Worm (Caenorhabditis elegans): ENCODE results near the gene clec-80.

Gene clec-80

DNA sequence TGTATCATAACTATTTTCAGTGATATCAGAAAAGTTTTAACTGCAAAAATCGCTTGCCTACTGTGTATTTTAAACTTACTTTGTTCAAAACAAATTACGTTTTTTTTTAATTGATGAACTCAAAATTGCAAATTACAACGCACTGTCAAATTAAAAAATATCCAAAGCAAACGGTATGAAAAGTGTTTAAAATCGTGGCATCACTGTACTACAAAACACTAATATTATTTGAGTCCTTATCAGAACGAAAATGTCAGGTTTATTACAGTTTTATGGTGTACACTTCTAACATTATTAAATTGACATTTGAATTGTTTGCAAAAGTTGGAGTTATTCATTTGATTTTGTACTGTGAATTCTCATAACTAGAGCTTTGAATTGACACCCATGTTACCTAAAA is 17.7 kb downstream of the clec-80 start, which contains the start of gene clec-83:
Gene clec-83 (minus strand): TSS at position 213 of the 400 bp plus-strand sequence.
- TF ChIP-seq W03F9.2 (tag; optimal IDR thresholded peaks at IDR 0.05) (no peak), dao-5 (tag; optimal IDR thresholded peaks at IDR 0.05) (no peak), him-1 (tag; optimal IDR thresholded peaks at IDR 0.05) (no peak)

DNA sequence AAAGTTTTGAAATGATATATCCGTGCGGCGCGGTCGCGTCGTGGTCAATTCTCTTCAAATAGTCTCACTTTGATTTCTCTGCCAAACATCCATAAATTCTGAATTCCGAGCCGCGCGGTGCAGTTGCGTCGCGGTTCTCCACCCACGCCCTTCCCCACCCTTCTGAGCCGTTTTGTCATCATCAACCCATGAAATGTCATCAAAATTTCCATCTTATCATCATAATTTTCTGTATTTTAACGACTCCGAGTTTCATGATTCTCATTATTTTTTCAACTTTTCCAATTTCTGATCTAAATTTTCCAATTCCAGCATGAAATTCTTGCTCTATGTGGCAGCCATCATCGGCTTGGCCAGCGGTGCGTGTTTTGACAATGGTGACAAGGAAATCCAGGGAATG is 18.6 kb downstream of the clec-80 start, which contains the start of gene clec-84:
Gene clec-84 (plus strand): TSS at position 301 of the 400 bp plus-strand sequence.
- TF ChIP-seq him-1 (tag; optimal IDR thresholded peaks at IDR 0.05), result no peak
- TF ChIP-seq dao-5 (tag; optimal IDR thresholded peaks at IDR 0.05), result no peak
- no peak for TF ChIP-seq W03F9.2 (tag; optimal IDR thresholded peaks at IDR 0.05)

ce11 chrIV:2843882-2844281 is 20.3 kb downstream of the clec-80 start, which contains the start of gene Y54G2A.15:
Gene Y54G2A.15 (minus strand): TSS chrIV:2843982.
- no peak for TF ChIP-seq dao-5 (tag; optimal IDR thresholded peaks at IDR 0.05)

DNA sequence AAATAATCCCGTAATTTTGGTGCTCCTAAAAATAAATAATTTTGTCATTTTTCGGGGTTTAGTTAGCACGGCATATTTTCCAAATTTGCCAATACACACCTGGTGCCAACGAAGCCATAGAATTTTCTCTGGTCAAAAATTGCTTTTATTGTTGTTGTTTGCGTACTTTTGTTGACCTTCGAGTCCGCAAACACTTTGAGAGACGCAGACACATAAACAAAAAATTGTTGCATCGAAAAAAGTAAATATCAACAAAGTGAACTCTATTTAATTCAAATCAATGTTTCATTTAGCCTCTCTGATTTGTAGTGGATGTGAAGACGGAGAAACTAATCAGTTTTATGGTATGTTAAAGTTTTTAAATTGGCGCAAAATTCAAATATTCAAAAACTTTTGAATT is 22.7 kb downstream of the clec-80 start, which contains the start of gene Y54G2A.40:
Gene Y54G2A.40 (plus strand): TSS at position 213 of the 400 bp plus-strand sequence.
- TF ChIP-seq W03F9.2 (tag; optimal IDR thresholded peaks at IDR 0.05) (no peak), dao-5 (tag; optimal IDR thresholded peaks at IDR 0.05) (no peak), him-1 (tag; optimal IDR thresholded peaks at IDR 0.05) (no peak)

DNA sequence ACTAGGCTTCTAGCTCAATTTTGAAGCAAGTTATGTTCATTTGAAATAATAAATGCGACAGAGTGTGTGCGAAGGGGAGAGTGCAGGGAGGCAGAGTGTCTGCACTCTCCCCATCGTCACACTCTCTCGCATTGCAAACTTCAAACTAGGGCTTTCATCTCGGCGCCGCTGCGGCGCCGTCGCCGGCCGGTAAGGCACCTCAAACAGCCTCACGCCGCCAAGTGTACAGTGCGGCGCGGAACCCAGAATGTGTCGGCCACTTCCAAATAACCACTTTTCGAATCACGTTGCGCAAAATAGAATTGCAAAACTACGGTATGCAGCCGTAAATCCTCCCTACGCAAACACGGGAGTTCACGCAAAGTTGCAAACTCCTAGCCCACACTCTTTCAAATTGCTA is 25.7 kb downstream of the clec-80 start:
- TF ChIP-seq dao-5 (tag; optimal IDR thresholded peaks at IDR 0.05) (no peak), W03F9.2 (tag; optimal IDR thresholded peaks at IDR 0.05) (no peak)

DNA sequence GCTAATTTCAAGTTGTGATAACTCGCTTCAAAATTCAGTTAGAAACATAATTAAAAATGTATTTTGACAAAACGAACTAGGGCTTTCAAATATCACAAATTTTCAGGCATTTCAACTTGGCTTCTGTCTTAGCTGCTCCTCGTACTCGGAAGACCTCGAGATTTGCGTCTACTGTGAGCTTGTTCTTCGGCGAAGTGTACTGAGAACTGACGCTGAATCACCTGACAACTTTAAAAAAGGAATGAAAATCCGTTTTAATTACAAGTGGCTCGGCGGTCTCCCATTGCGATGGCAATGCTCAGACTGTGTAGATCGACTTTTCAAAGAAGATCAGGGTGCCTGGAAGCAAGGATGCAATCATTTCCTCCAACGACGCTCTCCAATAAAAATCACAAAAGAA is 27.0 kb downstream of the clec-80 start, which contains the start of gene clec-85:
Gene clec-85 (plus strand): TSS at position 301 of the 400 bp plus-strand sequence.
- TF ChIP-seq him-1 (tag; optimal IDR thresholded peaks at IDR 0.05) (no peak), W03F9.2 (tag; optimal IDR thresholded peaks at IDR 0.05) (no peak), dao-5 (tag; optimal IDR thresholded peaks at IDR 0.05) (no peak)

DNA sequence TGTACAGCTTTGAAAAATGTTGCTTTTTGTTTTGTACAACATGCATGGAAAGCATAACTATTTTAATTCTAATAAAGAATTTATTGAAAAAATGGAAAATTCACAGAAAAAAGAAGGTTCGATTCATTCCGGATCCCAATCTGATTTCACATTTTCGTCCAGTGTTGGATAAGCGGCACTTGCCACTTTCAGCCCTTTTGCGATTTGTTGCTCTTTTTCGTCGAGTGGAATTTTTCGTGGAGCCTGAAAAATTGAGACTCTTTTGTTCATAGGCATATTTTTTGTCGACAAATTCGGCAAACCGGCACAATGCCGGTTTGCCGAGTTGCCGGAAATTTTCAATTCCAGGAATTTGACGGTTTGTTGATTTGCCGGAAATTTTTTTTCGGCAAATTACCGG is 28.1 kb downstream of the clec-80 start:
- TF ChIP-seq W03F9.2 (tag; optimal IDR thresholded peaks at IDR 0.05) (no peak), him-1 (tag; optimal IDR thresholded peaks at IDR 0.05) (no peak), dao-5 (tag; optimal IDR thresholded peaks at IDR 0.05) (no peak)

- TF ChIP-seq him-1 (tag; optimal IDR thresholded peaks at IDR 0.05) (no peak), W03F9.2 (tag; optimal IDR thresholded peaks at IDR 0.05) (no peak), dao-5 (tag; optimal IDR thresholded peaks at IDR 0.05) (no peak)
Observed at ce11 chrIV:2853164-2853563, 29.6 kb downstream of the clec-80 start, which contains the start of gene Y54G2A.49. Gene Y54G2A.49 (minus strand): TSS chrIV:2853264.

DNA sequence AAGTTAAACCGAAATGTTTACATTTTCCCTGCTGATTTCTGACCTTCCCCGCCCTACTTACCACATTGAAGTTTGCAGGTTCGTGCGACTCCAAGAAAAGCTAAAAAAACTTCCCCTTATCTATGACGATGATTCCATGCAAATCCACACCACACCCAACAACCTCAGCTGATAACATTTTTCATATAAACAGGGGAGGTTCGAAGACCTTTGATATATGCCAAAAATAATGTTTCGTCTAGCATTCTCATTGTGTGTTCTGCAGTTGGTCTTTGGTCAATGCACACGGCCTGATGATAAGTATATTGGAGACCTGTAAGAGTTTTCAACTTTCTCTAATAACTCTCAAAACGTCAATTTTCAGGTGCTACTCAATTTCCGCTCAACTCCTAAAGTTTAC is 30.6 kb downstream of the clec-80 start:
- TF ChIP-seq W03F9.2 (tag; optimal IDR thresholded peaks at IDR 0.05), result no peak
- TF ChIP-seq him-1 (tag; optimal IDR thresholded peaks at IDR 0.05), result no peak
- TF ChIP-seq dao-5 (tag; optimal IDR thresholded peaks at IDR 0.05), result no peak

ce11 chrIV:2855056-2855752 is 31.7 kb downstream of the clec-80 start:
- TF ChIP-seq dao-5 (tag; optimal IDR thresholded peaks at IDR 0.05) (no peak), him-1 (tag; optimal IDR thresholded peaks at IDR 0.05) (no peak), W03F9.2 (tag; optimal IDR thresholded peaks at IDR 0.05) (no peak)

DNA sequence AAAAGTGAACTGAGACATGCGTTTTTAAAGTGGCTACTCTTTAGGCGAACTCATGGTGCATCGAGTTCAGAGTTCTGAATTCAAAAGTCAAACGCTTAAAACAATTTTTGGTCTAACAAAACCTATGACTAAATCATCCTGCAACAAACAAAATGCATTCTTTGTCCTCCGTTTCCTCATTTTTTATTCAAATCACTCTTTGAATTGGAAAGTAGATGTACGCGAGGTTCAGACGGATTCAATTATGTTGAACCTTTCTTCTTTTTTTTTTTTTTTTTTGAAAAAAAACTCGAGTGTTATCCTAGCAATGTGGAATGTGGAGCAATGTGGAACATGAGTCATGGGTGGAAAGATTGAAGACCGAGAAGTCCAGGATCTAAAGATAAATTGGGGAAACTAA is 35.2 kb downstream of the clec-80 start:
- TF ChIP-seq him-1 (tag; optimal IDR thresholded peaks at IDR 0.05) (no peak), dao-5 (tag; optimal IDR thresholded peaks at IDR 0.05) (no peak), W03F9.2 (tag; optimal IDR thresholded peaks at IDR 0.05) (no peak)

ce11 chrIV:2864743-2865142 is 41.2 kb downstream of the clec-80 start, which contains the start of gene Y54G2A.16:
Gene Y54G2A.16 (minus strand): TSS chrIV:2864843.
- no peak for TF ChIP-seq him-1 (tag; optimal IDR thresholded peaks at IDR 0.05)
- TF ChIP-seq dao-5 (tag; optimal IDR thresholded peaks at IDR 0.05), result no peak
- TF ChIP-seq W03F9.2 (tag; optimal IDR thresholded peaks at IDR 0.05), result no peak

All from whole organism, L4/young adult.